Fruit fly (Drosophila melanogaster): ENCODE measurements around the gene dbf.

The dbf gene

dm6 chr2L:10677715-10678088, 26.3 kb downstream of the dbf start:
- TF ChIP-seq CG33017 (tag; optimal IDR thresholded peaks at IDR 0.05) = no peak
- no peak for TF ChIP-seq Mnt (GFP tag; optimal IDR thresholded peaks at IDR 0.05)
- TF ChIP-seq bab1 (GFP tag; optimal IDR thresholded peaks at IDR 0.05) = no peak

dm6 chr2L:10679568-10679967, 28.2 kb downstream of the dbf start:
- peak; percentile 73 for TF ChIP-seq kay (GFP tag; ENCODE audit: borderline replicate concordance)
- TF ChIP-seq Hr96 (GFP tag; optimal IDR thresholded peaks at IDR 0.05) = no peak

- TF ChIP-seq Clk (GFP tag; optimal IDR thresholded peaks at IDR 0.05) (no peak), CG12768 (GFP tag; optimal IDR thresholded peaks at IDR 0.05) (no peak), CG7101 (tag; optimal IDR thresholded peaks at IDR 0.05) (no peak)
These were observed 29.2 kb downstream of the dbf start, which contains the start of gene CG17105 for dm6 chr2L:10680584-10681080. CG17105 (plus strand) TSS chr2L:10681030.

- TF ChIP-seq Hr96 (GFP tag; optimal IDR thresholded peaks at IDR 0.05) (no peak), cic (GFP tag; optimal IDR thresholded peaks at IDR 0.05) (no peak), kay (GFP tag; ENCODE audit: borderline replicate concordance) (no peak), CG1620 (GFP tag; optimal IDR thresholded peaks at IDR 0.05) (no peak), cnc (optimal IDR thresholded peaks at IDR 0.05) (no peak), CG11617 (GFP tag; optimal IDR thresholded peaks at IDR 0.05) (no peak), toe (GFP tag; optimal IDR thresholded peaks at IDR 0.05) (no peak), CG7101 (tag; optimal IDR thresholded peaks at IDR 0.05) (no peak), CG5204 (GFP tag; optimal IDR thresholded peaks at IDR 0.05) (no peak), CG33017 (tag; optimal IDR thresholded peaks at IDR 0.05) (no peak), pad (GFP tag; optimal IDR thresholded peaks at IDR 0.05) (no peak), bab1 (GFP tag; optimal IDR thresholded peaks at IDR 0.05) (no peak), CG12768 (GFP tag; optimal IDR thresholded peaks at IDR 0.05) (no peak), tj (GFP tag; optimal IDR thresholded peaks at IDR 0.05) (no peak), Crg-1 (GFP tag; optimal IDR thresholded peaks at IDR 0.05) (no peak), Mnt (GFP tag; optimal IDR thresholded peaks at IDR 0.05) (no peak), CG7045 (GFP tag; optimal IDR thresholded peaks at IDR 0.05) (no peak), Clk (GFP tag; optimal IDR thresholded peaks at IDR 0.05) (no peak), ovo (GFP tag; optimal IDR thresholded peaks at IDR 0.05) (no peak), CG14711 (tag; optimal IDR thresholded peaks at IDR 0.05) (no peak)
These were observed 30.2 kb downstream of the dbf start, which contains the start of gene CG17107 for dm6 chr2L:10681602-10682001. CG17107 (plus strand) TSS chr2L:10681902.

- TF ChIP-seq CG7045 (GFP tag; optimal IDR thresholded peaks at IDR 0.05) (no peak), kay (GFP tag; ENCODE audit: borderline replicate concordance) (no peak), tj (GFP tag; optimal IDR thresholded peaks at IDR 0.05) (no peak)
These were observed 30.8 kb downstream of the dbf start for dm6 chr2L:10682197-10682596.

- TF ChIP-seq CG5204 (GFP tag; optimal IDR thresholded peaks at IDR 0.05) (no peak), tj (GFP tag; optimal IDR thresholded peaks at IDR 0.05) (no peak), CG7101 (tag; optimal IDR thresholded peaks at IDR 0.05) (no peak), Crg-1 (GFP tag; optimal IDR thresholded peaks at IDR 0.05) (no peak), cnc (optimal IDR thresholded peaks at IDR 0.05) (no peak), kay (GFP tag; ENCODE audit: borderline replicate concordance) (no peak), CG14711 (tag; optimal IDR thresholded peaks at IDR 0.05) (no peak), ovo (GFP tag; optimal IDR thresholded peaks at IDR 0.05) (no peak), CG7045 (GFP tag; optimal IDR thresholded peaks at IDR 0.05) (no peak), CG12768 (GFP tag; optimal IDR thresholded peaks at IDR 0.05) (no peak), Clk (GFP tag; optimal IDR thresholded peaks at IDR 0.05) (no peak)
These were observed 31.5 kb downstream of the dbf start for dm6 chr2L:10682912-10683311.

- TF ChIP-seq ovo (GFP tag; optimal IDR thresholded peaks at IDR 0.05) (no peak), CG14711 (tag; optimal IDR thresholded peaks at IDR 0.05) (no peak), bab1 (GFP tag; optimal IDR thresholded peaks at IDR 0.05) (no peak), tj (GFP tag; optimal IDR thresholded peaks at IDR 0.05) (no peak), toe (GFP tag; optimal IDR thresholded peaks at IDR 0.05) (no peak), Crg-1 (GFP tag; optimal IDR thresholded peaks at IDR 0.05) (no peak), CG12768 (GFP tag; optimal IDR thresholded peaks at IDR 0.05) (no peak), pad (GFP tag; optimal IDR thresholded peaks at IDR 0.05) (no peak), Mnt (GFP tag; optimal IDR thresholded peaks at IDR 0.05) (no peak), CG7101 (tag; optimal IDR thresholded peaks at IDR 0.05) (no peak), Hr96 (GFP tag; optimal IDR thresholded peaks at IDR 0.05) (no peak), CG5204 (GFP tag; optimal IDR thresholded peaks at IDR 0.05) (no peak), CG33017 (tag; optimal IDR thresholded peaks at IDR 0.05) (no peak)
These were observed 32.9 kb downstream of the dbf start, which contains the start of gene CG7299 for dm6 chr2L:10684309-10684708. CG7299 (minus strand) TSS chr2L:10684409.

dm6 chr2L:10685666-10686065, 34.3 kb downstream of the dbf start:
- no peak for TF ChIP-seq bab1 (GFP tag; optimal IDR thresholded peaks at IDR 0.05)
- no peak for TF ChIP-seq CG11617 (GFP tag; optimal IDR thresholded peaks at IDR 0.05)
- TF ChIP-seq Clk (GFP tag; optimal IDR thresholded peaks at IDR 0.05) = no peak
- no peak for TF ChIP-seq Hr96 (GFP tag; optimal IDR thresholded peaks at IDR 0.05)
- TF ChIP-seq ovo (GFP tag; optimal IDR thresholded peaks at IDR 0.05) = no peak
- no peak for TF ChIP-seq CG7045 (GFP tag; optimal IDR thresholded peaks at IDR 0.05)
- no peak for TF ChIP-seq CG5204 (GFP tag; optimal IDR thresholded peaks at IDR 0.05)
- no peak for TF ChIP-seq Crg-1 (GFP tag; optimal IDR thresholded peaks at IDR 0.05)
- TF ChIP-seq CG14711 (tag; optimal IDR thresholded peaks at IDR 0.05) = no peak
- TF ChIP-seq kay (GFP tag; ENCODE audit: borderline replicate concordance) = no peak
- TF ChIP-seq CG7101 (tag; optimal IDR thresholded peaks at IDR 0.05) = no peak
- no peak for TF ChIP-seq cnc (optimal IDR thresholded peaks at IDR 0.05)
- TF ChIP-seq Mnt (GFP tag; optimal IDR thresholded peaks at IDR 0.05) = no peak
- no peak for TF ChIP-seq toe (GFP tag; optimal IDR thresholded peaks at IDR 0.05)
